Worm (Caenorhabditis elegans): ENCODE measurements around the gene spe-17.
A peak's percentile ranks its signal among the peaks of the same experiment; 100 is the strongest.

DNA sequence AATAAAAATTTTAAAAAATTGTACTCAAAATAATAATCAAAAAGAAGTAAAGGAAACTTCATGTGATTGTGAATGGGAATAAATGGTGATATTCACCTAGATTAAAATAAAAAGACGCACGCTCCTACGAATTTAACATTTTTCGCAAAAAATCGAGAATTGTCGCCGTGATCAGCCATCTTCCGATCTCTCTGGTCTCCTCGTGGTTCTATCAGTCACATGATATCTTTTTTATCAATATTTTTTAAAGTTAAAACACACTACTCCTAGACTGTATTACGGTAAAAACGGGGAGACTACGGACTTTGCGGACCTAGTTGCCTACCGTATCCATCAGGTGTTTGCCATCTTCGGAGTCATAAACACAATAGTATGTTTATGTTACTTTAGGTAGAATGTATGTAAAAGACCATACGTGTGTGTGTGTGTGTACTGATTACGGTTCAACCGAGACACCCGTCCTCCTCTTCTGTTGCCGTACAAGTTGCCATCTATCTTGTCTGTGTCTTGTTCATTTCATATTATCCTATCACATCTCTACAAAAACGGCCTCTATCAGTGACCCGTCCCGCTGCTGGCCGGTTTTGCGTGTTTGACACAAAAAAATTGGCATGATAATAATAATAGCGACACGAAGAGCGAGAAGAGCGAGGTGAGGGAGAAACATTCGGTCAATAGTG is 33.4 kb downstream of the spe-17 start, which contains the start of gene T12G3.2:
- TF ChIP-seq K12H6.12 (tag; optimal IDR thresholded peaks at IDR 0.05) (no peak), hrde-1 (tag; optimal IDR thresholded peaks at IDR 0.05; ENCODE audit: borderline replicate concordance) (no peak), ceh-79 (tag; optimal IDR thresholded peaks at IDR 0.05) (no peak), unc-62 (GFP tag; optimal IDR thresholded peaks at IDR 0.05) (no peak), ama-1 (optimal IDR thresholded peaks at IDR 0.05) (no peak), ama-1 (GFP tag; optimal IDR thresholded peaks at IDR 0.05) (no peak), lin-54 (GFP tag; optimal IDR thresholded peaks at IDR 0.05) (no peak), cebp-1 (GFP tag; IDR thresholded peaks at IDR 0.05) (no peak), cebp-1 (tag; optimal IDR thresholded peaks at IDR 0.05) (peak; percentile 43), ceh-91 (GFP tag; IDR thresholded peaks at IDR 0.05) (no peak), B0261.1 (tag; optimal IDR thresholded peaks at IDR 0.05) (no peak), T07F8.4 (tag; optimal IDR thresholded peaks at IDR 0.05) (no peak), T26A5.8 (tag; optimal IDR thresholded peaks at IDR 0.05) (no peak), zfh-2 (GFP tag; conservative IDR thresholded peaks at IDR 0.05) (no peak)
